Worm (Caenorhabditis elegans) whole organism, L4 larva: ENCODE results near the gene D2023.4.

Experiments used
- F37D6.2 ChIP-seq: sonication (generic microtip); optimal IDR thresholded peaks from 2 replicates; lab custom pipeline; 2016; ENCODE audit warnings: mild to moderate bottlenecking, missing genetic modification characterization, missing compliant biosample characterization
- Y105C5A.15 ChIP-seq: fragments of 200-800 bp; sonication (Bioruptor generic); IDR thresholded peaks from 2 replicates; pipeline ENCODE4 v1.3.6; 2022; ENCODE audit warnings: missing genetic modification characterization, missing compliant biosample characterization
- Y5F2A.4 ChIP-seq: fragments of 200-800 bp; sonication (Bioruptor generic); optimal IDR thresholded peaks from 2 replicates; lab custom pipeline; 2018; ENCODE audit warnings: mild to moderate bottlenecking, missing genetic modification characterization, missing compliant biosample characterization
- ZK546.5 ChIP-seq, 2 experiments: sonication (generic microtip); optimal IDR thresholded peaks; 2 replicates each; lab custom pipeline; 2017; ENCODE audit warnings: missing biosample characterization in 2 of 2, missing genetic modification characterization in 2 of 2
- aha-1 ChIP-seq: fragments of 150-350 bp; peaks from one replicate; lab custom pipeline; 2014; ENCODE audit warnings: missing biosample characterization, missing genetic modification characterization
- aly-2 ChIP-seq: sonication (generic microtip); optimal IDR thresholded peaks from 2 replicates; lab custom pipeline; 2018; ENCODE audit warnings: missing biosample characterization, missing genetic modification characterization
- ama-1 ChIP-seq: fragments of 150-350 bp; optimal IDR thresholded peaks from 2 replicates; lab custom pipeline; 2014; ENCODE audit warnings: inconsistent platforms, mixed read lengths
- arid-1 ChIP-seq: fragments of 200-800 bp; sonication (Bioruptor generic); conservative IDR thresholded peaks from 2 replicates; pipeline ENCODE4 v1.3.6; 2022; ENCODE audit warnings: missing genetic modification reagents, missing genetic modification characterization, missing compliant biosample characterization
- ceh-20 ChIP-seq: fragments of 200-800 bp; sonication (Bioruptor generic); IDR thresholded peaks from 2 replicates; pipeline ENCODE4 v1.3.6; 2022; ENCODE audit warnings: missing genetic modification reagents, missing genetic modification characterization, missing compliant biosample characterization
- ceh-32 ChIP-seq: sonication (generic microtip); optimal IDR thresholded peaks from 2 replicates; lab custom pipeline; 2016; ENCODE audit warnings: mild to moderate bottlenecking, missing genetic modification characterization, missing compliant biosample characterization; ENCODE audit not compliant: poor library complexity
- ceh-82 ChIP-seq: sonication (generic microtip); optimal IDR thresholded peaks from 2 replicates; lab custom pipeline; 2017; ENCODE audit warnings: missing biosample characterization, missing genetic modification characterization
- ces-1 ChIP-seq: fragments of 150-350 bp; sonication (generic microtip); optimal IDR thresholded peaks from 4 replicates; lab custom pipeline; 2014; ENCODE audit warnings: missing biosample characterization, missing genetic modification reagents, missing genetic modification characterization
- cey-2 ChIP-seq: sonication (generic microtip); optimal IDR thresholded peaks from 3 replicates; lab custom pipeline; 2017; ENCODE audit warnings: missing genetic modification characterization, mild to moderate bottlenecking, missing compliant biosample characterization, antibody characterized with exemption, borderline replicate concordance; ENCODE audit not compliant: insufficient read depth
- ctbp-1 ChIP-seq: fragments of 200-800 bp; sonication (Bioruptor generic); IDR thresholded peaks from 2 replicates; pipeline ENCODE4 v1.3.6; 2022; ENCODE audit warnings: missing genetic modification reagents, missing genetic modification characterization, missing compliant biosample characterization
- daf-12 ChIP-seq: fragments of 150-350 bp; optimal IDR thresholded peaks from 2 replicates; lab custom pipeline; 2014; ENCODE audit warnings: missing biosample characterization, missing genetic modification reagents, missing genetic modification characterization
- dmd-6 ChIP-seq: fragments of 200-800 bp; sonication (Bioruptor generic); IDR thresholded peaks from 2 replicates; pipeline ENCODE4 v1.3.6; 2022; ENCODE audit warnings: missing genetic modification reagents, missing genetic modification characterization, missing compliant biosample characterization
- dmd-9 ChIP-seq: fragments of 200-800 bp; sonication (Bioruptor generic); IDR thresholded peaks from 2 replicates; pipeline ENCODE4 v1.3.6; 2022; ENCODE audit warnings: missing genetic modification reagents, missing genetic modification characterization, missing compliant biosample characterization
- duxl-1 ChIP-seq: sonication (generic microtip); optimal IDR thresholded peaks from 2 replicates; lab custom pipeline; 2016; ENCODE audit warnings: mild to moderate bottlenecking, missing genetic modification characterization, moderate library complexity, missing compliant biosample characterization; ENCODE audit not compliant: poor library complexity
- dve-1 ChIP-seq: sonication (generic microtip); optimal IDR thresholded peaks from 2 replicates; lab custom pipeline; 2017; ENCODE audit warnings: antibody characterized with exemption, mild to moderate bottlenecking, missing genetic modification characterization, missing compliant biosample characterization; ENCODE audit not compliant: insufficient read depth
- egl-43 ChIP-seq: fragments of 200-800 bp; sonication (Bioruptor generic); IDR thresholded peaks from 2 replicates; pipeline ENCODE4 v1.3.6; 2022; ENCODE audit warnings: missing genetic modification reagents, missing genetic modification characterization, missing compliant biosample characterization
- fkh-10 ChIP-seq: fragments of 150-350 bp; optimal IDR thresholded peaks from 2 replicates; lab custom pipeline; 2014; ENCODE audit warnings: missing biosample characterization, missing genetic modification reagents, missing genetic modification characterization
- fos-1 ChIP-seq: fragments of 150-350 bp; optimal IDR thresholded peaks from 2 replicates; lab custom pipeline; 2014; ENCODE audit warnings: missing biosample characterization, missing genetic modification characterization
- hif-1 ChIP-seq, 2 experiments: sonication (generic microtip); optimal IDR thresholded peaks; 2 replicates each; lab custom pipeline; 2016 to 2017; ENCODE audit warnings: missing compliant biosample characterization in 2 of 2, missing genetic modification characterization in 2 of 2, missing genetic modification reagents in 2 of 2, missing genotype in 2 of 2, mild to moderate bottlenecking in 1 of 2
- hlh-11 ChIP-seq: fragments of 200-800 bp; sonication (Bioruptor generic); optimal IDR thresholded peaks from 2 replicates; lab custom pipeline; 2018; ENCODE audit warnings: mild to moderate bottlenecking, missing genetic modification characterization, missing compliant biosample characterization
- hmg-1.1 ChIP-seq: fragments of 200-800 bp; sonication (Bioruptor generic); IDR thresholded peaks from 2 replicates; pipeline ENCODE4 v1.3.6; 2022; ENCODE audit warnings: missing genetic modification reagents, missing genetic modification characterization, missing compliant biosample characterization
- lir-3 ChIP-seq: sonication (generic microtip); optimal IDR thresholded peaks from 2 replicates; lab custom pipeline; 2016; ENCODE audit warnings: mild to moderate bottlenecking, missing genetic modification characterization, missing compliant biosample characterization
- madf-5 ChIP-seq, 2 experiments: fragments of 200-800 bp; sonication (Bioruptor generic); IDR thresholded peaks; 2 replicates each; pipeline ENCODE4 v1.3.6; 2022; ENCODE audit warnings: missing compliant biosample characterization in 2 of 2, missing genetic modification characterization in 2 of 2
- mdl-1 ChIP-seq, 2 experiments: fragments of 150-350 bp in 1 of 2; sonication (generic microtip) in 1 of 2; optimal IDR thresholded peaks; 2 replicates each; lab custom pipeline; 2014 to 2017; ENCODE audit warnings: missing biosample characterization in 2 of 2, missing genetic modification characterization in 2 of 2
- mep-1 ChIP-seq: fragments of 150-350 bp; sonication (generic microtip); optimal IDR thresholded peaks from 3 replicates; lab custom pipeline; 2014; ENCODE audit warnings: missing biosample characterization, missing genetic modification characterization
- mes-2 ChIP-seq: sonication (generic microtip); optimal IDR thresholded peaks from 2 replicates; lab custom pipeline; 2016; ENCODE audit warnings: missing genotype, mild to moderate bottlenecking, missing genetic modification characterization, missing compliant biosample characterization; ENCODE audit not compliant: poor library complexity, severe bottlenecking
- mxl-3 ChIP-seq: fragments of 200-800 bp; sonication (Bioruptor generic); optimal IDR thresholded peaks from 2 replicates; lab custom pipeline; 2018; ENCODE audit warnings: mild to moderate bottlenecking, missing genetic modification characterization, missing compliant biosample characterization
- nhr-11 ChIP-seq: fragments of 150-350 bp; optimal IDR thresholded peaks from 2 replicates; lab custom pipeline; 2014; ENCODE audit warnings: missing biosample characterization, missing genetic modification characterization
- nhr-111 ChIP-seq: fragments of 200-800 bp; sonication (Bioruptor generic); optimal IDR thresholded peaks from 2 replicates; lab custom pipeline; 2018; ENCODE audit warnings: mild to moderate bottlenecking, missing genetic modification characterization, missing compliant biosample characterization
- nhr-237 ChIP-seq: sonication (generic microtip); optimal IDR thresholded peaks from 2 replicates; lab custom pipeline; 2017; ENCODE audit warnings: missing biosample characterization, missing genetic modification characterization
- nhr-48 ChIP-seq: sonication (generic microtip); optimal IDR thresholded peaks from 2 replicates; lab custom pipeline; 2016; ENCODE audit warnings: mild to moderate bottlenecking, missing genetic modification characterization, missing compliant biosample characterization
- nhr-77 ChIP-seq: fragments of 150-350 bp; optimal IDR thresholded peaks from 2 replicates; lab custom pipeline; 2014; ENCODE audit warnings: missing biosample characterization, missing genetic modification characterization
- pqm-1 ChIP-seq: sonication (generic microtip); optimal IDR thresholded peaks from 2 replicates; lab custom pipeline; 2017; ENCODE audit warnings: missing biosample characterization, missing genetic modification characterization
- sdz-12 ChIP-seq: fragments of 200-800 bp; sonication (Bioruptor generic); optimal IDR thresholded peaks from 2 replicates; lab custom pipeline; 2018; ENCODE audit warnings: mild to moderate bottlenecking, missing genetic modification characterization, missing compliant biosample characterization
- snpc-1.2 ChIP-seq: fragments of 200-800 bp; sonication (Bioruptor generic); IDR thresholded peaks from 2 replicates; pipeline ENCODE4 v1.3.6; 2022; ENCODE audit warnings: missing genetic modification reagents, missing genetic modification characterization, missing compliant biosample characterization
- snpc-4 ChIP-seq: fragments of 150-350 bp; optimal IDR thresholded peaks from 2 replicates; lab custom pipeline; 2014; ENCODE audit warnings: missing biosample characterization, missing genetic modification characterization
- spr-3 ChIP-seq: fragments of 200-800 bp; sonication (Bioruptor generic); optimal IDR thresholded peaks from 2 replicates; lab custom pipeline; 2018; ENCODE audit warnings: mild to moderate bottlenecking, missing genetic modification characterization, missing compliant biosample characterization
- tra-1 ChIP-seq: fragments of 200-800 bp; sonication (Bioruptor generic); IDR thresholded peaks from 2 replicates; pipeline ENCODE4 v1.3.6; 2022; ENCODE audit warnings: missing genetic modification reagents, missing genetic modification characterization, missing compliant biosample characterization
- unc-39 ChIP-seq: sonication (generic microtip); optimal IDR thresholded peaks from 2 replicates; lab custom pipeline; 2017; ENCODE audit warnings: missing biosample characterization, missing genetic modification characterization
- unc-62 ChIP-seq, 3 experiments: fragments of 150-350 bp in 1 of 3; sonication (generic microtip); optimal IDR thresholded peaks in 2 of 3; peaks in 1 of 3; 1 replicate in 1 of 3; 2 replicates in 2 of 3; lab custom pipeline; 2014 to 2017; ENCODE audit warnings: missing biosample characterization in 3 of 3, missing genetic modification characterization in 3 of 3, missing genetic modification reagents in 3 of 3, missing genotype in 1 of 3
- zip-11 ChIP-seq: fragments of 200-800 bp; sonication (Bioruptor generic); IDR thresholded peaks from 2 replicates; pipeline ENCODE4 v1.3.6; 2022; ENCODE audit warnings: missing genetic modification characterization, missing compliant biosample characterization
- zip-2 ChIP-seq: fragments of 150-350 bp; optimal IDR thresholded peaks from 2 replicates; lab custom pipeline; 2014; ENCODE audit warnings: missing biosample characterization, missing genetic modification characterization
- ztf-7 ChIP-seq: fragments of 150-350 bp; optimal IDR thresholded peaks from 2 replicates; lab custom pipeline; 2014; ENCODE audit warnings: missing biosample characterization, missing genetic modification characterization

Gene D2023.4

ce11 chrV:11860375-11860774 lies 34.8 kb upstream of the D2023.4 start, which contains the start of gene R13H4.5:
R13H4.5 (plus strand) TSS chrV:11860675.
- TF ChIP-seq mdl-1 (tag; optimal IDR thresholded peaks at IDR 0.05; lab: Kevin White, UChicago) (no peak), nhr-237 (tag; lab: Kevin White, UChicago) (no peak), unc-62 (GFP tag; optimal IDR thresholded peaks at IDR 0.05 in 1 of 2; lab: Kevin White, UChicago) (no peak), unc-62 (tag; optimal IDR thresholded peaks at IDR 0.05; lab: Kevin White, UChicago) (no peak), sdz-12 (GFP tag; lab: Kevin White, UChicago) (no peak), Y105C5A.15 (GFP tag; lab: Robert Waterston, UW) (no peak), aha-1 (peak; percentile 2), unc-39 (no peak), ceh-20 (GFP tag; lab: Robert Waterston, UW) (no peak), aly-2 (tag; lab: Kevin White, UChicago) (no peak), ctbp-1 (GFP tag; lab: Robert Waterston, UW) (0 out of 2 replicates have a peak, but pooled peaks have one; percentile 7), zip-11 (GFP tag; lab: Robert Waterston, UW) (no peak), spr-3 (GFP tag; lab: Kevin White, UChicago) (no peak), egl-43 (GFP tag; lab: Robert Waterston, UW) (no peak)

- TF ChIP-seq fos-1 (tag; lab: Kevin White, UChicago) (no peak), dve-1 (tag; lab: Kevin White, UChicago) (peak; percentile 10), nhr-237 (tag; lab: Kevin White, UChicago) (no peak), tra-1 (GFP tag; lab: Robert Waterston, UW) (no peak), mep-1 (tag; lab: Kevin White, UChicago) (peak; percentile 16), mxl-3 (GFP tag; lab: Kevin White, UChicago) (no peak), arid-1 (GFP tag; lab: Robert Waterston, UW) (no peak), zip-2 (tag; lab: Kevin White, UChicago) (no peak), snpc-4 (tag; lab: Kevin White, UChicago) (no peak), dmd-9 (GFP tag; lab: Robert Waterston, UW) (no peak), hif-1 (tag; optimal IDR thresholded peaks at IDR 0.05; lab: Kevin White, UChicago) (no peak), nhr-11 (tag; lab: Kevin White, UChicago) (no peak), dmd-6 (GFP tag; lab: Robert Waterston, UW) (peak; percentile 63), ama-1 (lab: Kevin White, UChicago) (no peak), hlh-11 (tag; lab: Kevin White, UChicago) (peak; percentile 72), ctbp-1 (GFP tag; lab: Robert Waterston, UW) (no peak), snpc-1.2 (GFP tag; lab: Robert Waterston, UW) (no peak), ZK546.5 (tag; optimal IDR thresholded peaks at IDR 0.05; lab: Kevin White, UChicago) (no peak), ceh-32 (tag; lab: Kevin White, UChicago) (no peak), nhr-48 (tag; lab: Kevin White, UChicago) (peak; percentile 95), Y105C5A.15 (GFP tag; lab: Robert Waterston, UW) (no peak), Y5F2A.4 (no peak), madf-5 (GFP tag; IDR thresholded peaks at IDR 0.05; lab: Robert Waterston, UW) (no peak), nhr-111 (no peak), cey-2 (tag; lab: Kevin White, UChicago) (no peak), ces-1 (GFP tag; lab: Kevin White, UChicago) (no peak), ztf-7 (tag; lab: Kevin White, UChicago) (no peak), hmg-1.1 (GFP tag; lab: Robert Waterston, UW) (no peak), ceh-82 (tag; lab: Kevin White, UChicago) (no peak), fkh-10 (no peak), duxl-1 (tag; lab: Kevin White, UChicago) (no peak), lir-3 (tag; lab: Kevin White, UChicago) (no peak), F37D6.2 (no peak), nhr-77 (no peak), daf-12 (tag; lab: Kevin White, UChicago) (no peak), pqm-1 (peak; percentile 97), mes-2 (tag; lab: Kevin White, UChicago) (no peak), sdz-12 (GFP tag; lab: Kevin White, UChicago) (no peak)
These were observed 33.7 kb upstream of the D2023.4 start for ce11 chrV:11859082-11859858.
